Worm (Caenorhabditis elegans): ENCODE data around the gene sre-3.

The sre-3 gene

ce11 chrII:7413764-7414163 is 28.2 kb downstream of the sre-3 start:
- TF ChIP-seq nhr-76 (tag; optimal IDR thresholded peaks at IDR 0.05) (no peak), lin-32 (GFP tag; optimal IDR thresholded peaks at IDR 0.05) (no peak), sem-2 (GFP tag; optimal IDR thresholded peaks at IDR 0.05) (no peak), elt-1 (tag; optimal IDR thresholded peaks at IDR 0.05; ENCODE audit: borderline replicate concordance, insufficient read depth) (no peak), ceh-39 (tag; optimal IDR thresholded peaks at IDR 0.05) (no peak), unc-62 (GFP tag; optimal IDR thresholded peaks at IDR 0.05) (no peak), snpc-4 (tag; optimal IDR thresholded peaks at IDR 0.05) (no peak), tbx-8 (GFP tag; optimal IDR thresholded peaks at IDR 0.05) (no peak), ztf-11 (tag; optimal IDR thresholded peaks at IDR 0.05) (no peak), mls-2 (tag; optimal IDR thresholded peaks at IDR 0.05) (no peak), lin-13 (tag; optimal IDR thresholded peaks at IDR 0.05) (no peak), blmp-1 (tag; optimal IDR thresholded peaks at IDR 0.05) (no peak), mab-5 (tag; optimal IDR thresholded peaks at IDR 0.05) (no peak), flh-1 (GFP tag; optimal IDR thresholded peaks at IDR 0.05) (no peak), ceh-43 (GFP tag; optimal IDR thresholded peaks at IDR 0.05) (no peak), nhr-12 (tag; optimal IDR thresholded peaks at IDR 0.05) (no peak), ceh-83 (GFP tag; optimal IDR thresholded peaks at IDR 0.05) (no peak), ham-2 (GFP tag; optimal IDR thresholded peaks at IDR 0.05) (no peak)

ce11 chrII:7419563-7419962 is 34.0 kb downstream of the sre-3 start:
- TF ChIP-seq mls-2 (tag; optimal IDR thresholded peaks at IDR 0.05) (no peak), ztf-11 (tag; optimal IDR thresholded peaks at IDR 0.05) (no peak), lin-32 (GFP tag; optimal IDR thresholded peaks at IDR 0.05) (no peak)

- TF ChIP-seq mep-1 (tag; optimal IDR thresholded peaks at IDR 0.05) (no peak), ztf-11 (tag; optimal IDR thresholded peaks at IDR 0.05) (no peak), nhr-28 (tag; optimal IDR thresholded peaks at IDR 0.05) (no peak), zip-8 (tag; optimal IDR thresholded peaks at IDR 0.05) (no peak), ham-2 (GFP tag; optimal IDR thresholded peaks at IDR 0.05) (no peak), sptf-1 (tag; optimal IDR thresholded peaks at IDR 0.05) (no peak), lin-13 (tag; optimal IDR thresholded peaks at IDR 0.05) (no peak), cnd-1 (tag; optimal IDR thresholded peaks at IDR 0.05) (no peak), blmp-1 (tag; optimal IDR thresholded peaks at IDR 0.05) (no peak), nhr-76 (tag; optimal IDR thresholded peaks at IDR 0.05) (no peak), nhr-2 (tag; optimal IDR thresholded peaks at IDR 0.05) (no peak), ceh-39 (tag; optimal IDR thresholded peaks at IDR 0.05) (no peak)
Measured at ce11 chrII:7420157-7420556, 34.6 kb downstream of the sre-3 start.

- no peak for TF ChIP-seq ceh-39 (tag; optimal IDR thresholded peaks at IDR 0.05)
- no peak for TF ChIP-seq mab-5 (tag; optimal IDR thresholded peaks at IDR 0.05)
- TF ChIP-seq hlh-1 (tag; optimal IDR thresholded peaks at IDR 0.05): no peak
- no peak for TF ChIP-seq ham-2 (GFP tag; optimal IDR thresholded peaks at IDR 0.05)
- TF ChIP-seq tbx-8 (GFP tag; optimal IDR thresholded peaks at IDR 0.05): no peak
- TF ChIP-seq lsy-2 (tag; optimal IDR thresholded peaks at IDR 0.05): no peak
- TF ChIP-seq sptf-1 (tag; optimal IDR thresholded peaks at IDR 0.05): no peak
- TF ChIP-seq unc-120 (tag; optimal IDR thresholded peaks at IDR 0.05; ENCODE audit: poor library complexity, severe bottlenecking): no peak
- no peak for TF ChIP-seq nhr-76 (tag; optimal IDR thresholded peaks at IDR 0.05)
- no peak for TF ChIP-seq nhr-2 (tag; optimal IDR thresholded peaks at IDR 0.05)
- no peak for TF ChIP-seq zip-8 (tag; optimal IDR thresholded peaks at IDR 0.05)
- no peak for TF ChIP-seq lin-32 (GFP tag; optimal IDR thresholded peaks at IDR 0.05)
- TF ChIP-seq lin-13 (tag; optimal IDR thresholded peaks at IDR 0.05): no peak
- TF ChIP-seq elt-1 (tag; optimal IDR thresholded peaks at IDR 0.05; ENCODE audit: borderline replicate concordance, insufficient read depth): no peak
- no peak for TF ChIP-seq mep-1 (tag; optimal IDR thresholded peaks at IDR 0.05)
- TF ChIP-seq unc-62 (GFP tag; optimal IDR thresholded peaks at IDR 0.05): no peak
Measured at ce11 chrII:7420796-7421386, 35.3 kb downstream of the sre-3 start.

ce11 chrII:7432327-7432726 is 46.8 kb downstream of the sre-3 start, which contains the start of gene srd-54:
srd-54 (plus strand) TSS chrII:7432627.
- TF ChIP-seq M03D4.4 (tag; optimal IDR thresholded peaks at IDR 0.05): no peak
- no peak for TF ChIP-seq ham-2 (GFP tag; optimal IDR thresholded peaks at IDR 0.05)
- no peak for TF ChIP-seq flh-1 (GFP tag; optimal IDR thresholded peaks at IDR 0.05)
- TF ChIP-seq nhr-2 (tag; optimal IDR thresholded peaks at IDR 0.05): no peak
- no peak for TF ChIP-seq sptf-1 (tag; optimal IDR thresholded peaks at IDR 0.05)
- no peak for TF ChIP-seq zip-8 (tag; optimal IDR thresholded peaks at IDR 0.05)
- no peak for TF ChIP-seq sem-2 (GFP tag; optimal IDR thresholded peaks at IDR 0.05)
- no peak for TF ChIP-seq elt-3 (tag; optimal IDR thresholded peaks at IDR 0.05)
- no peak for TF ChIP-seq unc-120 (tag; optimal IDR thresholded peaks at IDR 0.05; ENCODE audit: poor library complexity, severe bottlenecking)
- TF ChIP-seq cnd-1 (tag; optimal IDR thresholded peaks at IDR 0.05): no peak
- no peak for TF ChIP-seq snpc-4 (tag; optimal IDR thresholded peaks at IDR 0.05)
- no peak for TF ChIP-seq unc-39 (tag; optimal IDR thresholded peaks at IDR 0.05)
- no peak for TF ChIP-seq lin-32 (GFP tag; optimal IDR thresholded peaks at IDR 0.05)
- no peak for TF ChIP-seq hlh-1 (tag; optimal IDR thresholded peaks at IDR 0.05)
- no peak for TF ChIP-seq nhr-12 (tag; optimal IDR thresholded peaks at IDR 0.05)
- TF ChIP-seq nhr-28 (tag; optimal IDR thresholded peaks at IDR 0.05): no peak
- TF ChIP-seq bed-3 (GFP tag; optimal IDR thresholded peaks at IDR 0.05): no peak
- no peak for TF ChIP-seq mab-5 (tag; optimal IDR thresholded peaks at IDR 0.05)

All from whole organism, mixed stage, embryonic.